Fruit fly (Drosophila melanogaster) whole organism, embryonic: ENCODE results near the gene Nepl20.

Experiments used
- B-H2 ChIP-seq: fragments of 200-800 bp; sonication (Bioruptor generic); optimal IDR thresholded peaks from 2 replicates; lab custom pipeline; 2018; ENCODE audit warnings: missing biosample characterization, mild to moderate bottlenecking, missing genetic modification characterization
- CG1024 ChIP-seq: fragments of 200-800 bp; sonication (Bioruptor generic); IDR thresholded peaks from 2 replicates; pipeline ENCODE4 v1.3.6; 2022; ENCODE audit warnings: missing biosample characterization, missing genetic modification characterization
- CG10366 ChIP-seq: fragments of 200-800 bp; sonication (Bioruptor generic); IDR thresholded peaks from 2 replicates; pipeline ENCODE4 v1.3.6; 2022; ENCODE audit warnings: missing biosample characterization, missing genetic modification characterization
- CG11085 ChIP-seq: fragments of 200-800 bp; sonication (Bioruptor generic); IDR thresholded peaks from 2 replicates; pipeline ENCODE4 v1.3.6; 2022; ENCODE audit warnings: missing biosample characterization, missing genetic modification characterization
- CG12155 ChIP-seq: fragments of 200-800 bp; sonication (Bioruptor generic); optimal IDR thresholded peaks from 3 replicates; lab custom pipeline; 2016; ENCODE audit warnings: missing biosample characterization, missing genetic modification characterization
- CG12236 ChIP-seq: fragments of 200-800 bp; sonication (Bioruptor generic); optimal IDR thresholded peaks from 2 replicates; lab custom pipeline; 2016; ENCODE audit warnings: missing biosample characterization, missing genetic modification characterization
- CG14014 ChIP-seq: fragments of 200-800 bp; sonication (Bioruptor generic); IDR thresholded peaks from 2 replicates; pipeline ENCODE4 v1.3.6; 2022; ENCODE audit warnings: missing biosample characterization, missing genetic modification characterization
- CG1529 ChIP-seq: fragments of 200-800 bp; sonication (Bioruptor generic); optimal IDR thresholded peaks from 3 replicates; lab custom pipeline; 2018; ENCODE audit warnings: missing biosample characterization, missing genetic modification characterization
- CG1603 ChIP-seq: fragments of 200-800 bp; sonication (Bioruptor generic); optimal IDR thresholded peaks from 2 replicates; lab custom pipeline; 2019; ENCODE audit warnings: missing biosample characterization, mild to moderate bottlenecking, missing genetic modification characterization, moderate library complexity
- CG2199 ChIP-seq: fragments of 200-800 bp; sonication (Bioruptor generic); IDR thresholded peaks from 3 replicates; pipeline ENCODE4 v1.3.6; 2022; ENCODE audit warnings: missing biosample characterization, missing genetic modification characterization
- CG3065 ChIP-seq: fragments of 200-800 bp; sonication (Bioruptor generic); optimal IDR thresholded peaks from 2 replicates; lab custom pipeline; 2016; ENCODE audit warnings: missing biosample characterization, missing genetic modification characterization
- CG31365 ChIP-seq: fragments of 200-800 bp; sonication (Bioruptor generic); optimal IDR thresholded peaks from 2 replicates; lab custom pipeline; 2018; ENCODE audit warnings: missing biosample characterization, mild to moderate bottlenecking, missing genetic modification characterization
- CG43689 ChIP-seq: fragments of 200-800 bp; sonication (Bioruptor generic); IDR thresholded peaks from 2 replicates; pipeline ENCODE4 v1.3.6; 2022; ENCODE audit warnings: missing biosample characterization, missing genetic modification characterization
- CG7357 ChIP-seq: fragments of 200-800 bp; sonication (Bioruptor generic); IDR thresholded peaks from 3 replicates; pipeline ENCODE4 v1.3.6; 2022; ENCODE audit warnings: missing biosample characterization, missing genetic modification characterization
- CG7372 ChIP-seq: fragments of 200-800 bp; sonication (Bioruptor generic); IDR thresholded peaks from 2 replicates; pipeline ENCODE4 v1.3.6; 2022; ENCODE audit warnings: missing biosample characterization, missing genetic modification characterization
- CG8281 ChIP-seq: fragments of 200-800 bp; sonication (Bioruptor generic); optimal IDR thresholded peaks from 2 replicates; lab custom pipeline; 2018; ENCODE audit warnings: missing biosample characterization, mild to moderate bottlenecking, missing genetic modification characterization, moderate library complexity
- CG8478 ChIP-seq: fragments of >200 bp; optimal IDR thresholded peaks from 2 replicates; lab custom pipeline; 2018
- CG9876 ChIP-seq: fragments of 200-800 bp; sonication (Bioruptor generic); optimal IDR thresholded peaks from 2 replicates; lab custom pipeline; 2016; ENCODE audit warnings: missing biosample characterization, missing genetic modification characterization
- D ChIP-seq, 2 experiments: fragments of 200-800 bp in 1 of 2; fragments of >200 bp in 1 of 2; sonication (Bioruptor generic) in 1 of 2; optimal IDR thresholded peaks; 2 replicates in 1 of 2; 3 replicates in 1 of 2; lab custom pipeline; 2017; ENCODE audit warnings: mild to moderate bottlenecking in 1 of 2, missing biosample characterization in 1 of 2, missing genetic modification characterization in 1 of 2, missing genetic modification reagents in 1 of 2
- D19A ChIP-seq: fragments of 200-800 bp; optimal IDR thresholded peaks from 3 replicates; lab custom pipeline; 2019; ENCODE audit warnings: missing biosample characterization, mild to moderate bottlenecking, missing genetic modification characterization, moderate library complexity
- Drgx ChIP-seq: fragments of 200-800 bp; sonication (Bioruptor generic); IDR thresholded peaks from 2 replicates; pipeline ENCODE4 v1.3.6; 2022; ENCODE audit warnings: missing biosample characterization, missing genetic modification characterization
- ERR ChIP-seq: fragments of 200-800 bp; sonication (Bioruptor generic); optimal IDR thresholded peaks from 2 replicates; lab custom pipeline; 2016; ENCODE audit warnings: missing biosample characterization, missing genetic modification characterization
- HLH3B ChIP-seq: fragments of 200-800 bp; sonication (Bioruptor generic); IDR thresholded peaks from 2 replicates; pipeline ENCODE4 v1.3.6; 2022; ENCODE audit warnings: missing biosample characterization, missing genetic modification characterization
- Hand ChIP-seq: fragments of 200-800 bp; sonication (Bioruptor generic); optimal IDR thresholded peaks from 2 replicates; lab custom pipeline; 2017; ENCODE audit warnings: mild to moderate bottlenecking, missing biosample characterization, missing genetic modification reagents, missing genetic modification characterization
- Med ChIP-seq: fragments of 200-800 bp; sonication (Bioruptor generic); peaks from one replicate; lab custom pipeline; 2016; ENCODE audit warnings: missing biosample characterization, missing genetic modification characterization, mild to moderate bottlenecking, inconsistent platforms, moderate library complexity
- Oli ChIP-seq: fragments of 200-800 bp; sonication (Bioruptor generic); optimal IDR thresholded peaks from 2 replicates; lab custom pipeline; 2018; ENCODE audit warnings: missing biosample characterization, mild to moderate bottlenecking, missing genetic modification characterization, moderate library complexity
- Ptx1 ChIP-seq: fragments of 200-800 bp; sonication (Bioruptor generic); IDR thresholded peaks from 2 replicates; pipeline ENCODE4 v1.3.6; 2022; ENCODE audit warnings: missing biosample characterization, missing genetic modification characterization
- Ravus ChIP-seq: fragments of 200-800 bp; sonication (Bioruptor generic); IDR thresholded peaks from 2 replicates; pipeline ENCODE4 v1.3.6; 2022; ENCODE audit warnings: missing biosample characterization, missing genetic modification characterization
- Spps ChIP-seq: fragments of 200-800 bp; sonication (Bioruptor generic); optimal IDR thresholded peaks from 2 replicates; lab custom pipeline; 2018; ENCODE audit warnings: missing biosample characterization, mild to moderate bottlenecking, missing genetic modification characterization
- TFAM ChIP-seq: fragments of 200-800 bp; sonication (Bioruptor generic); optimal IDR thresholded peaks from 2 replicates; lab custom pipeline; 2017; ENCODE audit warnings: missing biosample characterization, missing genetic modification characterization, inconsistent platforms
- Trl ChIP-seq, 3 experiments: fragments of >200 bp in 2 of 3; fragments of 200-800 bp in 1 of 3; sonication (Bioruptor generic) in 1 of 3; optimal IDR thresholded peaks; 2 replicates in 1 of 3; 3 replicates in 2 of 3; lab custom pipeline; 2016 to 2017; ENCODE audit warnings: missing biosample characterization in 1 of 3, missing genetic modification characterization in 1 of 3
- ac ChIP-seq: fragments of 200-800 bp; sonication (Bioruptor generic); optimal IDR thresholded peaks from 3 replicates; lab custom pipeline; 2017; ENCODE audit warnings: missing biosample characterization, mild to moderate bottlenecking, missing genetic modification characterization
- ap ChIP-seq: fragments of 200-800 bp; sonication (Bioruptor generic); IDR thresholded peaks from 2 replicates; pipeline ENCODE4 v1.3.6; 2022; ENCODE audit warnings: missing biosample characterization, missing genetic modification characterization
- bsh ChIP-seq, 2 experiments: fragments of 200-800 bp; sonication (Bioruptor generic); optimal IDR thresholded peaks; 2 replicates each; lab custom pipeline; 2017 to 2018; ENCODE audit warnings: mild to moderate bottlenecking in 2 of 2, missing biosample characterization in 2 of 2, missing genetic modification characterization in 2 of 2, moderate library complexity in 1 of 2
- chm ChIP-seq: fragments of 200-800 bp; sonication (Bioruptor generic); IDR thresholded peaks from 2 replicates; pipeline ENCODE4 v1.3.6; 2022; ENCODE audit warnings: missing biosample characterization, missing genetic modification characterization
- crol ChIP-seq: fragments of 200-800 bp; sonication (Bioruptor generic); IDR thresholded peaks from 2 replicates; pipeline ENCODE4 v1.3.6; 2022; ENCODE audit warnings: missing biosample characterization, missing genetic modification characterization
- eve ChIP-seq, 2 experiments: fragments of >200 bp; optimal IDR thresholded peaks; 2 replicates each; lab custom pipeline; 2017; ENCODE audit warnings: missing biosample characterization in 2 of 2, missing genetic modification characterization in 2 of 2
- fd3F ChIP-seq: fragments of 200-800 bp; sonication (Bioruptor generic); optimal IDR thresholded peaks from 2 replicates; lab custom pipeline; 2018; ENCODE audit warnings: missing biosample characterization, mild to moderate bottlenecking, missing genetic modification characterization, moderate library complexity
- fu2 ChIP-seq: fragments of 200-800 bp; sonication (Bioruptor generic); optimal IDR thresholded peaks from 2 replicates; lab custom pipeline; 2016; ENCODE audit warnings: missing biosample characterization, missing genetic modification characterization
- gcm ChIP-seq: fragments of 200-800 bp; sonication (Bioruptor generic); optimal IDR thresholded peaks from 2 replicates; lab custom pipeline; 2019; ENCODE audit warnings: missing biosample characterization, mild to moderate bottlenecking, missing genetic modification characterization, moderate library complexity
- hkb ChIP-seq, 2 experiments: fragments of 200-800 bp in 1 of 2; fragments of >200 bp in 1 of 2; sonication (Bioruptor generic) in 1 of 2; IDR thresholded peaks in 1 of 2; optimal IDR thresholded peaks in 1 of 2; 2 replicates each; pipeline versions ENCODE4 v1.3.6 to Lab custom; 2017 to 2022; ENCODE audit warnings: missing biosample characterization in 1 of 2, missing genetic modification characterization in 1 of 2
- kni ChIP-seq: fragments of 200-800 bp; sonication (Bioruptor generic); optimal IDR thresholded peaks from 3 replicates; lab custom pipeline; 2017; ENCODE audit warnings: mild to moderate bottlenecking, missing biosample characterization, missing genetic modification reagents, missing genetic modification characterization
- nau ChIP-seq: fragments of 200-800 bp; sonication (Bioruptor generic); optimal IDR thresholded peaks from 3 replicates; lab custom pipeline; 2017; ENCODE audit warnings: missing biosample characterization, mild to moderate bottlenecking, missing genetic modification characterization, missing genetic modification reagents
- pnt ChIP-seq: fragments of 200-800 bp; sonication (Bioruptor generic); optimal IDR thresholded peaks from 3 replicates; lab custom pipeline; 2016; ENCODE audit warnings: missing biosample characterization, missing genetic modification characterization
- rib ChIP-seq: fragments of 200-800 bp; sonication (Bioruptor generic); IDR thresholded peaks from 2 replicates; pipeline ENCODE4 v1.3.6; 2022; ENCODE audit warnings: missing biosample characterization, missing genetic modification characterization
- row ChIP-seq: fragments of 200-800 bp; sonication (Bioruptor generic); IDR thresholded peaks from 3 replicates; pipeline ENCODE4 v1.3.6; 2022; ENCODE audit warnings: missing biosample characterization, missing genetic modification characterization
- shn ChIP-seq: fragments of 200-800 bp; sonication (Bioruptor generic); optimal IDR thresholded peaks from 3 replicates; lab custom pipeline; 2016; ENCODE audit warnings: missing biosample characterization, missing genetic modification characterization
- sisA ChIP-seq: fragments of 200-800 bp; sonication (Bioruptor generic); IDR thresholded peaks from 2 replicates; pipeline ENCODE4 v1.3.6; 2022; ENCODE audit warnings: missing biosample characterization, missing genetic modification characterization
- stwl ChIP-seq: fragments of 200-800 bp; sonication (Bioruptor generic); optimal IDR thresholded peaks from 3 replicates; lab custom pipeline; 2018; ENCODE audit warnings: missing biosample characterization, mild to moderate bottlenecking, missing genetic modification characterization, moderate library complexity
- twi ChIP-seq: fragments of 200-800 bp; optimal IDR thresholded peaks from 2 replicates; lab custom pipeline; 2019; ENCODE audit warnings: missing biosample characterization, mild to moderate bottlenecking, missing genetic modification characterization, moderate library complexity
- zfh2 ChIP-seq: fragments of 200-800 bp; sonication (Bioruptor generic); optimal IDR thresholded peaks from 2 replicates; lab custom pipeline; 2016; ENCODE audit warnings: missing biosample characterization, missing genetic modification characterization

Nepl20 gene

DNA sequence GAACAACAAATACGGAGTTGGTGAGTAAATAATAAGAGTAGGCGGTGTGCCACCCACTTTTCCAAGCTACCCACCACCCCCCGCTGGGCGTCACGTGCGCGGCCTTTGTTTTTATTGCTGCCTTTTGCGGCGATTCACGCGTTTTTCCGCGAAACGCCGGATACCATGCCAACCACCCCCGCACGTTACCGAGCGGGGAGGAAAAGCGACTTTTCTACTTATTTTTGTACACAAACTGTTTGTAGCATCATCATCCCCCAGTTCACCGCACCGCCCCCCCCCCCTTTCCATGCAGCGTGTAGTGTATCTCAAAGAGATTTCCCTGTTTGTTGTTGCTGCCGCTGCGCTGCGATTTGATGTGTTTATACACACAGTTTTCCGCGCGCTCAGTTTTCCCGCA, 34.6 kb upstream of the Nepl20 start (continued):
- TF ChIP-seq ap (GFP tag; lab: Robert Waterston, UW) = no peak
- TF ChIP-seq CG31365 (tag; lab: Kevin White, UChicago) = no peak
- TF ChIP-seq B-H2 = no peak
- 0 out of 2 replicates have a peak, but pooled peaks have one; percentile 28 for TF ChIP-seq rib (GFP tag; lab: Robert Waterston, UW)
- no peak for TF ChIP-seq stwl (tag; lab: Kevin White, UChicago)
- TF ChIP-seq CG7372 (GFP tag; lab: Robert Waterston, UW) = 0 out of 2 replicates have a peak, but pooled peaks have one; percentile 16
- TF ChIP-seq CG9876 (GFP tag; lab: Kevin White, UChicago) = no peak
- TF ChIP-seq gcm (GFP tag; lab: Kevin White, UChicago) = no peak
- no peak for TF ChIP-seq chm
- no peak for TF ChIP-seq CG12236
- TF ChIP-seq TFAM (GFP tag; lab: Kevin White, UChicago) = no peak
- no peak for TF ChIP-seq zfh2
- no peak for TF ChIP-seq CG8478
- TF ChIP-seq ac = no peak
- no peak for TF ChIP-seq sisA (GFP tag; lab: Robert Waterston, UW)
- TF ChIP-seq CG1024 (GFP tag; lab: Robert Waterston, UW) = no peak
- TF ChIP-seq Oli (tag; lab: Kevin White, UChicago) = no peak
- no peak for TF ChIP-seq CG11085 (GFP tag; lab: Robert Waterston, UW)
- no peak for TF ChIP-seq CG43689
- TF ChIP-seq kni = peak; percentile 9
- TF ChIP-seq D19A = peak; percentile 26
- no peak for TF ChIP-seq twi (tag; lab: Kevin White, UChicago)
- peak; percentile 96 for TF ChIP-seq crol
- no peak for TF ChIP-seq CG1529
- TF ChIP-seq fd3F (GFP tag; lab: Kevin White, UChicago) = no peak
- TF ChIP-seq fu2 (GFP tag; lab: Kevin White, UChicago) = no peak
- no peak for TF ChIP-seq pnt
- TF ChIP-seq CG10366 (GFP tag; lab: Robert Waterston, UW) = no peak
- no peak for TF ChIP-seq Trl (optimal IDR thresholded peaks at IDR 0.05; lab: Kevin White, UChicago)
- TF ChIP-seq Trl (GFP tag; optimal IDR thresholded peaks at IDR 0.05; lab: Kevin White, UChicago) = no peak
- no peak for TF ChIP-seq hkb (optimal IDR thresholded peaks at IDR 0.05; lab: Kevin White, UChicago)
- no peak for TF ChIP-seq hkb (GFP tag; IDR thresholded peaks at IDR 0.05; lab: Robert Waterston, UW)
- TF ChIP-seq CG14014 (GFP tag; lab: Robert Waterston, UW) = no peak
- TF ChIP-seq shn (GFP tag; lab: Kevin White, UChicago) = no peak
- TF ChIP-seq CG8281 (tag; lab: Kevin White, UChicago) = no peak
- no peak for TF ChIP-seq eve (GFP tag; optimal IDR thresholded peaks at IDR 0.05; lab: Kevin White, UChicago)
- TF ChIP-seq Ravus (GFP tag; lab: Robert Waterston, UW) = no peak
- TF ChIP-seq CG3065 = no peak
- no peak for TF ChIP-seq CG7357 (GFP tag; lab: Robert Waterston, UW)
- TF ChIP-seq Hand = no peak
- TF ChIP-seq, all 482 proteins: peak for 36

DNA sequence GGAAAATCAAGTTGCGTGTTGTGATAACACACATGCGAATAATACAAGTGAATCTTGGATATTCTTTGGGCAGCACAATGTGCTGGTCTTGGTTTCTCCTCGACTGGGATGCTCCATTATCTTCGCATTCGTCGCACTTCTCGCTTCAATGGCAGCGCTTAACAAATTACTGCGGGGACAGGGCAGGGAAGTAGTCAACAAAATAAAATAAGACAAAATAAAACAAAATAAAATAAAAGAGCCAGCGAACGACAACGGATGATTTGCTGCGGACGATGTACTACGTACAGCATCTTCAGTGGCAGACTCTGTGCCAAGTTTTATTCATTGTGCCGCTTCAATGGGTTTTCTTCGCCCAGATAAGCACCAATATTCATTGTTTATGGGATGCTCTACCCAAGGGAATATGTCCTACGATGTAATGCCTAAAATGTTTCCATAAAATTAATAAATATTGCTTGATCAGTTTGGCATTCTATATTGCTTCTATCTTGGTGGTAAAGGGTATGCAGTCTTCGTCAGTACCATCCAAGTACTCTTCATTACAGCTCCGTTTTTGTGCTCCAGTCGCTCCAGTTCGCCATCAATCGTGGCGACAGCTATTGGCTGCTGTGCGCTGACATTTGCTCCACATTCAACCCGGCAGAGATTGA, 33.6 kb upstream of the Nepl20 start:
- TF ChIP-seq crol (0 out of 2 replicates have a peak, but pooled peaks have one; percentile 23), CG12155 (GFP tag; lab: Kevin White, UChicago) (no peak), HLH3B (GFP tag; lab: Robert Waterston, UW) (0 out of 2 replicates have a peak, but pooled peaks have one; percentile 11), bsh (GFP tag; optimal IDR thresholded peaks at IDR 0.05; lab: Kevin White, UChicago) (peak in 1 of 2 experiments; percentile 14), Drgx (GFP tag; lab: Robert Waterston, UW) (0 out of 2 replicates have a peak, but pooled peaks have one; percentile 42), D19A (peak; percentile 90), ERR (GFP tag; lab: Kevin White, UChicago) (no peak), D (optimal IDR thresholded peaks at IDR 0.05; lab: Kevin White, UChicago) (no peak), D (GFP tag; optimal IDR thresholded peaks at IDR 0.05; lab: Kevin White, UChicago) (no peak), Med (GFP tag; lab: Kevin White, UChicago) (peak; percentile 13), Ravus (GFP tag; lab: Robert Waterston, UW) (no peak), CG2199 (GFP tag; lab: Robert Waterston, UW) (0 out of 3 replicates have a peak, but pooled peaks have one; percentile 25), row (GFP tag; lab: Robert Waterston, UW) (peak; percentile 30; the same call in 1 of the 3 replicates), Ptx1 (no peak), CG1603 (peak; percentile 4), nau (GFP tag; lab: Kevin White, UChicago) (no peak), Spps (tag; lab: Kevin White, UChicago) (no peak)
